Worm (Caenorhabditis elegans) whole organism, early embryonic: ENCODE results near the gene F53C11.1.

ENCODE experiments used
- aly-1 ChIP-seq: sonication (generic microtip); optimal IDR thresholded peaks from 2 replicates; lab custom pipeline; 2016; ENCODE audit warnings: missing genetic modification characterization, missing compliant biosample characterization
- ama-1 ChIP-seq: fragments of 150-350 bp; optimal IDR thresholded peaks from 2 replicates; lab custom pipeline; 2014
- ceh-36 ChIP-seq: sonication (generic microtip); optimal IDR thresholded peaks from 2 replicates; lab custom pipeline; 2016; ENCODE audit warnings: missing genetic modification characterization, inconsistent platforms, missing compliant biosample characterization
- flt-1 ChIP-seq: fragments of 200-800 bp; sonication (Bioruptor generic); IDR thresholded peaks from 2 replicates; pipeline ENCODE4 v1.3.6; 2022; ENCODE audit warnings: missing genetic modification characterization, missing compliant biosample characterization
- scrt-1 ChIP-seq: fragments of 200-800 bp; sonication (Bioruptor generic); IDR thresholded peaks from 2 replicates; pipeline ENCODE4 v1.3.6; 2022; ENCODE audit warnings: missing genetic modification characterization, missing compliant biosample characterization
- sea-1 ChIP-seq: fragments of 200-800 bp; sonication (Bioruptor generic); conservative IDR thresholded peaks from 2 replicates; pipeline ENCODE4 v1.3.6; 2022; ENCODE audit warnings: missing genetic modification characterization, missing compliant biosample characterization

ce11 chrV:13816877-13817276, 41.3 kb downstream of the F53C11.1 start, which contains the start of gene F55B12.2:
- TF ChIP-seq ama-1 (lab: Kevin White, UChicago) (no peak), flt-1 (GFP tag; lab: Robert Waterston, UW) (no peak), ceh-36 (no peak), sea-1 (GFP tag; lab: Robert Waterston, UW) (no peak), aly-1 (no peak), scrt-1 (no peak)
